Fruit fly (Drosophila melanogaster): ENCODE data around the gene mdy.
A peak's percentile ranks its signal among the peaks of the same experiment; 100 is the strongest.

The mdy gene

DNA sequence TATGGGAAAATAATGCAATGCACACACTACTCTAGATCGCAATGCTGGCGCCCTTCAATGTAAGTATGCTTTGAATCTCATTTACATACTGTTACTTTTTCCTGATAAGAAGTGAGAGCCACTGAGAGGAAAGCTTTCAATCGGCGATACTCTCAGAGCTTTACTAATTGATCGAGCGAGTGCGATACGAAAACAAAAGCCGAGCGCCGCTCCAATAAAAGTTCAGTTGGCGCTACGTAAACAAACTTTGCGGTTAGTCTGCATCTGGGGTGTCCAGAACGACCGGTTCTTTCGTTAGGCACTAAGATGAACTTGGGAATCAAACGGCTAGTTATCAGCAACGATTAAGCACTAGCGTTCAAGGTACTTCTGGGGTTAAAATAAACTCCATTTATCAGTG lies 25.1 kb upstream of the mdy start, which contains the start of gene CG17928 (continued):
- 0 out of 2 replicates have a peak, but pooled peaks have one; percentile 11 for TF ChIP-seq CG32532 (GFP tag; IDR thresholded peaks at IDR 0.05)
- peak; percentile 9 for TF ChIP-seq CTCF (GFP tag; optimal IDR thresholded peaks at IDR 0.05)
- no peak for TF ChIP-seq cwo (GFP tag; optimal IDR thresholded peaks at IDR 0.05)
- TF ChIP-seq chinmo (GFP tag; IDR thresholded peaks at IDR 0.05; ENCODE audit: partially characterized antibody) = peak; percentile 77; the same call in 1 of the 4 replicates
- TF ChIP-seq CG9437 (GFP tag; optimal IDR thresholded peaks at IDR 0.05) = peak; percentile 70
- no peak for TF ChIP-seq lov (optimal IDR thresholded peaks at IDR 0.05)
- no peak for TF ChIP-seq lov (GFP tag; IDR thresholded peaks at IDR 0.05)
- TF ChIP-seq MBD-R2 (GFP tag; IDR thresholded peaks at IDR 0.05) = no peak
- no peak for TF ChIP-seq Tbp (GFP tag; optimal IDR thresholded peaks at IDR 0.05)
- TF ChIP-seq repo (GFP tag; optimal IDR thresholded peaks at IDR 0.05) = no peak
- TF ChIP-seq pan (optimal IDR thresholded peaks at IDR 0.05) = no peak
- TF ChIP-seq pan (GFP tag; optimal IDR thresholded peaks at IDR 0.05 in 1 of 2, IDR thresholded peaks at IDR 0.05 in 1 of 2) = peak in 1 of 2 experiments; percentile 12
- peak; percentile 58 to 78 for TF ChIP-seq Trl (optimal IDR thresholded peaks at IDR 0.05)
- TF ChIP-seq Trl (GFP tag; optimal IDR thresholded peaks at IDR 0.05) = no peak
- no peak for TF ChIP-seq CG9797 (GFP tag; optimal IDR thresholded peaks at IDR 0.05)
- TF ChIP-seq ftz-f1 (GFP tag; optimal IDR thresholded peaks at IDR 0.05) = peak; percentile 70
- no peak for TF ChIP-seq lola (GFP tag; optimal IDR thresholded peaks at IDR 0.05)
- TF ChIP-seq CG3995 (GFP tag; optimal IDR thresholded peaks at IDR 0.05) = peak; percentile 71
- TF ChIP-seq grn (GFP tag; optimal IDR thresholded peaks at IDR 0.05) = peak; percentile 47
- TF ChIP-seq vvl (GFP tag; IDR thresholded peaks at IDR 0.05) = peak; percentile 72

DNA sequence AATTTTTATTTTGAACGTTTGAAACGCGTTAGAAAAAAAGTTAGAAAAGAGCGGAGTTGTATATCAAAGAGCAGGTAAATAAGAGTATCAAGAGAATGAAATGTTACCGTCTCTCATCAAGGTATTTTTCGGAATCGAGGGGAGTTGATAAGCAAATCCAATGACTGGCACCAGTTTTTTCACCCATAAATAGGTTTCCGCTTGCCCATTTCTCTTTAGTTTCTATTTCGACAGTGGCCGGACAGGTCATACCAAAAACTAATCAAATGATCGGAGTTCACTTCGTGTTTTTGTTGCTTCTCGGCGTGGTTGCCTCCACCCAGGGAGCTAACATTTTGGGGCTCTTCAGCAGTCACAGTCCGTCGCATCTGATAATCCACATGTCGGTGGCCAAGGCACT lies 22.5 kb upstream of the mdy start, which contains the start of gene Ugt37C2:
Gene Ugt37C2 (plus strand): TSS at position 242 of the 400 bp plus-strand sequence.
- TF ChIP-seq mirr (GFP tag; optimal IDR thresholded peaks at IDR 0.05) (peak; percentile 18), CG8290 (GFP tag; optimal IDR thresholded peaks at IDR 0.05) (no peak), CG8290 (tag; optimal IDR thresholded peaks at IDR 0.05) (peak in 1 of 2 experiments; percentile 12), Jarid2 (GFP tag; optimal IDR thresholded peaks at IDR 0.05) (peak; percentile 80), bbx (GFP tag; IDR thresholded peaks at IDR 0.05; ENCODE audit: partially characterized antibody) (no peak), Trl (optimal IDR thresholded peaks at IDR 0.05) (peak; percentile 58 to 61), Trl (GFP tag; optimal IDR thresholded peaks at IDR 0.05) (no peak), CG7271 (tag; optimal IDR thresholded peaks at IDR 0.05) (no peak), CG12769 (tag; optimal IDR thresholded peaks at IDR 0.05) (peak; percentile 40), GATAe (GFP tag; conservative IDR thresholded peaks at IDR 0.05) (no peak), exex (tag; optimal IDR thresholded peaks at IDR 0.05) (peak; percentile 11), CG11456 (GFP tag; IDR thresholded peaks at IDR 0.05) (0 out of 3 replicates have a peak, but pooled peaks have one; percentile 20), ken (GFP tag; IDR thresholded peaks at IDR 0.05) (0 out of 3 replicates have a peak, but pooled peaks have one; percentile 3), hbn (GFP tag; IDR thresholded peaks at IDR 0.05; ENCODE audit: partially characterized antibody) (0 out of 2 replicates have a peak, but pooled peaks have one; percentile 28), Med (GFP tag) (peak; percentile 54), sug (tag; optimal IDR thresholded peaks at IDR 0.05) (peak; percentile 16), chinmo (GFP tag; IDR thresholded peaks at IDR 0.05; ENCODE audit: partially characterized antibody) (0 out of 4 replicates have a peak, but pooled peaks have one; percentile 30), CG3163 (GFP tag; optimal IDR thresholded peaks at IDR 0.05) (peak; percentile 94), CG7963 (GFP tag; IDR thresholded peaks at IDR 0.05; ENCODE audit: partially characterized antibody) (0 out of 3 replicates have a peak, but pooled peaks have one; percentile 15), gce (GFP tag; IDR thresholded peaks at IDR 0.05) (no peak), Dbx (GFP tag; IDR thresholded peaks at IDR 0.05) (0 out of 3 replicates have a peak, but pooled peaks have one; percentile 23), ranshi (GFP tag; IDR thresholded peaks at IDR 0.05) (0 out of 2 replicates have a peak, but pooled peaks have one; percentile 14), lab (GFP tag; optimal IDR thresholded peaks at IDR 0.05) (peak; percentile 27), Scr (GFP tag; IDR thresholded peaks at IDR 0.05; ENCODE audit: partially characterized antibody) (no peak)
